Worm (Caenorhabditis elegans): ENCODE data around the gene F28B4.4.

Gene F28B4.4

ce11 chrX:3204778-3205177 lies 4.6 kb downstream of the F28B4.4 start, which contains the start of gene F28B4.1:
F28B4.1 (plus strand) TSS chrX:3205078.
- no peak for TF ChIP-seq lin-13 (GFP tag; optimal IDR thresholded peaks at IDR 0.05)
- TF ChIP-seq ceh-16 (tag; optimal IDR thresholded peaks at IDR 0.05) = no peak
- no peak for TF ChIP-seq sem-4 (tag; optimal IDR thresholded peaks at IDR 0.05)
- TF ChIP-seq lin-39 (tag; optimal IDR thresholded peaks at IDR 0.05) = no peak
- TF ChIP-seq nhr-129 (tag; optimal IDR thresholded peaks at IDR 0.05) = no peak
- no peak for TF ChIP-seq mbf-1 (tag; optimal IDR thresholded peaks at IDR 0.05)
- no peak for TF ChIP-seq nhr-6 (tag; optimal IDR thresholded peaks at IDR 0.05)
- no peak for TF ChIP-seq ZK546.5 (tag; optimal IDR thresholded peaks at IDR 0.05)
- no peak for TF ChIP-seq nhr-12 (tag; optimal IDR thresholded peaks at IDR 0.05)
- no peak for TF ChIP-seq fos-1 (tag; optimal IDR thresholded peaks at IDR 0.05)
- no peak for TF ChIP-seq nhr-21 (tag; optimal IDR thresholded peaks at IDR 0.05)
- TF ChIP-seq C34F6.9 (tag; optimal IDR thresholded peaks at IDR 0.05) = no peak
- no peak for TF ChIP-seq unc-55 (GFP tag; optimal IDR thresholded peaks at IDR 0.05)
- no peak for TF ChIP-seq unc-39 (tag; optimal IDR thresholded peaks at IDR 0.05)
- no peak for TF ChIP-seq ztf-4 (tag; optimal IDR thresholded peaks at IDR 0.05)
- no peak for TF ChIP-seq ztf-1 (GFP tag; conservative IDR thresholded peaks at IDR 0.05)
- TF ChIP-seq F13H6.1 (tag; optimal IDR thresholded peaks at IDR 0.05) = no peak

ce11 chrX:3202350-3202749 lies 7.1 kb downstream of the F28B4.4 start:
- TF ChIP-seq sem-4 (tag; optimal IDR thresholded peaks at IDR 0.05) (no peak), lin-39 (tag; optimal IDR thresholded peaks at IDR 0.05) (no peak), blmp-1 (tag; optimal IDR thresholded peaks at IDR 0.05; ENCODE audit: insufficient read depth) (no peak), nhr-237 (tag; optimal IDR thresholded peaks at IDR 0.05) (no peak), sma-3 (GFP tag; optimal IDR thresholded peaks at IDR 0.05) (no peak), elt-3 (tag; optimal IDR thresholded peaks at IDR 0.05) (no peak), nhr-21 (tag; optimal IDR thresholded peaks at IDR 0.05) (no peak), ztf-11 (tag; optimal IDR thresholded peaks at IDR 0.05) (no peak), R02D3.7 (tag; optimal IDR thresholded peaks at IDR 0.05) (no peak), gmeb-1 (tag; optimal IDR thresholded peaks at IDR 0.05) (no peak), fos-1 (tag; optimal IDR thresholded peaks at IDR 0.05) (no peak), snpc-4 (tag; optimal IDR thresholded peaks at IDR 0.05) (no peak), nhr-77 (tag; optimal IDR thresholded peaks at IDR 0.05) (no peak), Y55F3AM.14 (GFP tag; optimal IDR thresholded peaks at IDR 0.05) (no peak), egl-27 (tag; optimal IDR thresholded peaks at IDR 0.05) (no peak), C34F6.9 (tag; optimal IDR thresholded peaks at IDR 0.05) (no peak), mab-5 (tag; optimal IDR thresholded peaks at IDR 0.05) (no peak), mbf-1 (tag; optimal IDR thresholded peaks at IDR 0.05) (no peak)

- TF ChIP-seq crh-2 (tag; optimal IDR thresholded peaks at IDR 0.05) = no peak
- no peak for TF ChIP-seq mdl-1 (tag; optimal IDR thresholded peaks at IDR 0.05)
- TF ChIP-seq aly-2 (tag; optimal IDR thresholded peaks at IDR 0.05) = no peak
- TF ChIP-seq C34F6.9 (tag; optimal IDR thresholded peaks at IDR 0.05) = no peak
- no peak for TF ChIP-seq nhr-77 (tag; optimal IDR thresholded peaks at IDR 0.05)
- no peak for TF ChIP-seq nhr-11 (tag; optimal IDR thresholded peaks at IDR 0.05)
- TF ChIP-seq unc-55 (GFP tag; optimal IDR thresholded peaks at IDR 0.05) = no peak
- no peak for TF ChIP-seq elt-3 (tag; optimal IDR thresholded peaks at IDR 0.05)
- TF ChIP-seq skn-1 (tag; optimal IDR thresholded peaks at IDR 0.05) = no peak
- no peak for TF ChIP-seq mab-5 (tag; optimal IDR thresholded peaks at IDR 0.05)
- no peak for TF ChIP-seq ama-1 (optimal IDR thresholded peaks at IDR 0.05)
Measured at ce11 chrX:3199249-3199648, 10.2 kb downstream of the F28B4.4 start, which contains the start of gene fax-1. fax-1 (minus strand) TSS chrX:3199349.

ce11 chrX:3197319-3197718 lies 12.1 kb downstream of the F28B4.4 start:
- TF ChIP-seq nhr-6 (tag; optimal IDR thresholded peaks at IDR 0.05) (no peak), nhr-21 (tag; optimal IDR thresholded peaks at IDR 0.05) (no peak), lin-39 (tag; optimal IDR thresholded peaks at IDR 0.05) (no peak), mdl-1 (tag; optimal IDR thresholded peaks at IDR 0.05) (no peak), ceh-82 (tag; optimal IDR thresholded peaks at IDR 0.05) (no peak), ztf-4 (tag; optimal IDR thresholded peaks at IDR 0.05) (no peak)

Measured in whole organism, L2 larva.